Fruit fly (Drosophila melanogaster) whole organism, embryonic: ENCODE data around the gene Bhmt.
A peak's percentile ranks its signal among the peaks of the same experiment; 100 is the strongest.

Experiments used
- Aef1 ChIP-seq: fragments of 200-800 bp; sonication (Bioruptor generic); IDR thresholded peaks from 3 replicates; pipeline ENCODE4 v1.3.6; 2022; ENCODE audit warnings: missing biosample characterization, missing genetic modification characterization
- Atf6 ChIP-seq: fragments of 200-800 bp; sonication (Bioruptor generic); IDR thresholded peaks from 2 replicates; pipeline ENCODE4 v1.3.6; 2022; ENCODE audit warnings: missing biosample characterization, missing genetic modification characterization
- CG10147 ChIP-seq: fragments of 200-800 bp; sonication (Bioruptor generic); optimal IDR thresholded peaks from 2 replicates; lab custom pipeline; 2019; ENCODE audit warnings: missing biosample characterization, mild to moderate bottlenecking, missing genetic modification characterization, moderate library complexity
- CG10321 ChIP-seq: fragments of 200-800 bp; sonication (Bioruptor generic); IDR thresholded peaks from 2 replicates; pipeline ENCODE4 v1.3.6; 2022; ENCODE audit warnings: missing biosample characterization, missing genetic modification characterization
- CG10959 ChIP-seq: fragments of 200-800 bp; sonication (Bioruptor generic); IDR thresholded peaks from 2 replicates; pipeline ENCODE4 v1.3.6; 2022; ENCODE audit warnings: missing biosample characterization, missing genetic modification characterization
- CG11093 ChIP-seq: fragments of 200-800 bp; sonication (Bioruptor generic); IDR thresholded peaks from 3 replicates; pipeline ENCODE4 v1.3.6; 2022; ENCODE audit warnings: missing biosample characterization, missing genetic modification characterization
- CG12659 ChIP-seq: fragments of 200-800 bp; sonication (Bioruptor generic); optimal IDR thresholded peaks from 3 replicates; lab custom pipeline; 2017; ENCODE audit warnings: mild to moderate bottlenecking, missing biosample characterization, missing genetic modification reagents, missing genetic modification characterization
- CG13123 ChIP-seq: fragments of 200-800 bp; sonication (Bioruptor generic); optimal IDR thresholded peaks from 2 replicates; lab custom pipeline; 2016; ENCODE audit warnings: missing biosample characterization, missing genetic modification characterization
- CG13775 ChIP-seq: fragments of 200-800 bp; sonication (Bioruptor generic); optimal IDR thresholded peaks from 3 replicates; lab custom pipeline; 2017; ENCODE audit warnings: missing biosample characterization, mild to moderate bottlenecking, missing genetic modification characterization
- CG14667 ChIP-seq: fragments of 200-800 bp; sonication (Bioruptor generic); IDR thresholded peaks from 2 replicates; pipeline ENCODE4 v1.3.6; 2022; ENCODE audit warnings: missing biosample characterization, missing genetic modification characterization
- CG1529 ChIP-seq: fragments of 200-800 bp; sonication (Bioruptor generic); optimal IDR thresholded peaks from 3 replicates; lab custom pipeline; 2018; ENCODE audit warnings: missing biosample characterization, missing genetic modification characterization
- CG17912 ChIP-seq: fragments of 200-800 bp; sonication (Bioruptor generic); optimal IDR thresholded peaks from 2 replicates; lab custom pipeline; 2018; ENCODE audit warnings: missing biosample characterization, mild to moderate bottlenecking, missing genetic modification characterization
- CG34422 ChIP-seq: fragments of 200-800 bp; sonication (Bioruptor generic); IDR thresholded peaks from 3 replicates; pipeline ENCODE4 v1.3.6; 2022; ENCODE audit warnings: missing biosample characterization, missing genetic modification characterization
- CG3726 ChIP-seq: fragments of 200-800 bp; sonication (Bioruptor generic); IDR thresholded peaks from 3 replicates; pipeline ENCODE4, ENCODE4 v1.3.6; 2022; ENCODE audit warnings: missing biosample characterization, missing genetic modification characterization
- CG42726 ChIP-seq: fragments of 200-800 bp; sonication (Bioruptor generic); IDR thresholded peaks from 2 replicates; pipeline ENCODE4 v1.3.6; 2022; ENCODE audit warnings: missing biosample characterization, missing genetic modification characterization; ENCODE audit not compliant: partially characterized antibody
- CG4730 ChIP-seq: fragments of 200-800 bp; sonication (Bioruptor generic); IDR thresholded peaks from 2 replicates; pipeline ENCODE4 v1.3.6; 2022; ENCODE audit warnings: missing biosample characterization, missing genetic modification characterization
- CG4820 ChIP-seq: fragments of 200-800 bp; sonication (Bioruptor generic); optimal IDR thresholded peaks from 3 replicates; lab custom pipeline; 2016; ENCODE audit warnings: missing biosample characterization, missing genetic modification characterization
- CG5180 ChIP-seq: fragments of 200-800 bp; sonication (Bioruptor generic); optimal IDR thresholded peaks from 3 replicates; lab custom pipeline; 2017; ENCODE audit warnings: missing biosample characterization, missing genetic modification characterization, mild to moderate bottlenecking, moderate library complexity, missing genetic modification reagents
- CG6272 ChIP-seq: fragments of 200-800 bp; sonication (Bioruptor generic); IDR thresholded peaks from 2 replicates; pipeline ENCODE4 v1.3.6; 2022; ENCODE audit warnings: missing biosample characterization, missing genetic modification characterization
- CG6791 ChIP-seq: fragments of 200-800 bp; sonication (Bioruptor generic); IDR thresholded peaks from 3 replicates; pipeline ENCODE4 v1.3.6; 2022; ENCODE audit warnings: missing biosample characterization, missing genetic modification characterization; ENCODE audit not compliant: partially characterized antibody
- CG7372 ChIP-seq: fragments of 200-800 bp; sonication (Bioruptor generic); IDR thresholded peaks from 2 replicates; pipeline ENCODE4 v1.3.6; 2022; ENCODE audit warnings: missing biosample characterization, missing genetic modification characterization
- CoRest ChIP-seq: fragments of 200-800 bp; sonication (Bioruptor generic); optimal IDR thresholded peaks from 3 replicates; lab custom pipeline; 2018; ENCODE audit warnings: missing biosample characterization, mild to moderate bottlenecking, missing genetic modification characterization, moderate library complexity
- D19A ChIP-seq: fragments of 200-800 bp; optimal IDR thresholded peaks from 3 replicates; lab custom pipeline; 2019; ENCODE audit warnings: missing biosample characterization, mild to moderate bottlenecking, missing genetic modification characterization, moderate library complexity
- Doc2 ChIP-seq: fragments of 200-800 bp; sonication (Bioruptor generic); IDR thresholded peaks from 2 replicates; pipeline ENCODE4 v1.3.6; 2022; ENCODE audit warnings: missing biosample characterization, missing genetic modification characterization
- Fer2 ChIP-seq: fragments of 200-800 bp; sonication (Bioruptor generic); optimal IDR thresholded peaks from 2 replicates; lab custom pipeline; 2018; ENCODE audit warnings: missing biosample characterization, mild to moderate bottlenecking, missing genetic modification characterization, moderate library complexity
- GATAe ChIP-seq: fragments of 200-800 bp; sonication (Bioruptor generic); conservative IDR thresholded peaks from 2 replicates; pipeline ENCODE4 v1.3.6; 2022; ENCODE audit warnings: missing biosample characterization, missing genetic modification characterization
- HLH4C ChIP-seq: fragments of 200-800 bp; sonication (Bioruptor generic); IDR thresholded peaks from 3 replicates; pipeline ENCODE4 v1.3.6; 2022; ENCODE audit warnings: missing biosample characterization, missing genetic modification characterization; ENCODE audit not compliant: partially characterized antibody
- Med ChIP-seq: fragments of 200-800 bp; sonication (Bioruptor generic); peaks from one replicate; lab custom pipeline; 2016; ENCODE audit warnings: missing biosample characterization, missing genetic modification characterization, mild to moderate bottlenecking, inconsistent platforms, moderate library complexity
- Neu2 ChIP-seq: fragments of 200-800 bp; sonication (Bioruptor generic); optimal IDR thresholded peaks from 3 replicates; lab custom pipeline; 2016; ENCODE audit warnings: missing biosample characterization, missing genetic modification characterization, borderline replicate concordance
- Rx ChIP-seq: fragments of 200-800 bp; sonication (Bioruptor generic); IDR thresholded peaks from 2 replicates; pipeline ENCODE4 v1.3.6; 2022; ENCODE audit warnings: missing biosample characterization, missing genetic modification characterization
- Side ChIP-seq: fragments of 200-800 bp; sonication (Bioruptor generic); optimal IDR thresholded peaks from 2 replicates; lab custom pipeline; 2016; ENCODE audit warnings: missing biosample characterization, missing genetic modification characterization
- Taf1 ChIP-seq: fragments of 200-800 bp; sonication (Bioruptor generic); IDR thresholded peaks from 2 replicates; pipeline ENCODE4 v1.3.6; 2022; ENCODE audit warnings: missing biosample characterization, missing genetic modification characterization
- Usf ChIP-seq: fragments of 200-800 bp; sonication (Bioruptor generic); optimal IDR thresholded peaks from 2 replicates; lab custom pipeline; 2017; ENCODE audit warnings: missing genotype, missing biosample characterization, missing genetic modification characterization
- amos ChIP-seq: fragments of 200-800 bp; sonication (Bioruptor generic); IDR thresholded peaks from 2 replicates; pipeline ENCODE4 v1.3.6; 2022; ENCODE audit warnings: missing biosample characterization, missing genetic modification characterization; ENCODE audit not compliant: partially characterized antibody
- ash1 ChIP-seq: fragments of 200-800 bp; sonication (Bioruptor generic); optimal IDR thresholded peaks from 2 replicates; lab custom pipeline; 2018; ENCODE audit warnings: missing biosample characterization, mild to moderate bottlenecking, missing genetic modification characterization
- cato ChIP-seq: fragments of 200-800 bp; sonication (Bioruptor generic); optimal IDR thresholded peaks from 2 replicates; lab custom pipeline; 2016; ENCODE audit warnings: missing biosample characterization, missing genetic modification characterization, borderline replicate concordance
- caup ChIP-seq: fragments of 200-800 bp; sonication (Bioruptor generic); optimal IDR thresholded peaks from 3 replicates; lab custom pipeline; 2017; ENCODE audit warnings: missing biosample characterization, mild to moderate bottlenecking, missing genetic modification characterization, moderate library complexity; ENCODE audit not compliant: severe bottlenecking
- dan ChIP-seq: fragments of 200-800 bp; sonication (Bioruptor generic); IDR thresholded peaks from 2 replicates; pipeline ENCODE4 v1.3.6; 2022; ENCODE audit warnings: missing biosample characterization, missing genetic modification characterization
- dati ChIP-seq: fragments of 200-800 bp; sonication (Bioruptor generic); IDR thresholded peaks from 2 replicates; pipeline ENCODE4 v1.3.6; 2022; ENCODE audit warnings: missing biosample characterization, missing genetic modification characterization
- gt ChIP-seq: fragments of 200-800 bp; sonication (Bioruptor generic); IDR thresholded peaks from 2 replicates; pipeline ENCODE4 v1.3.6; 2022; ENCODE audit warnings: missing biosample characterization, missing genetic modification characterization
- hbn ChIP-seq: fragments of 200-800 bp; sonication (Bioruptor generic); IDR thresholded peaks from 2 replicates; pipeline ENCODE4 v1.3.6; 2022; ENCODE audit warnings: missing biosample characterization, missing genetic modification characterization; ENCODE audit not compliant: partially characterized antibody
- jumu ChIP-seq: fragments of 200-800 bp; sonication (Bioruptor generic); optimal IDR thresholded peaks from 3 replicates; lab custom pipeline; 2016; ENCODE audit warnings: missing biosample characterization, missing genetic modification characterization
- kah ChIP-seq: fragments of 200-800 bp; sonication (Bioruptor generic); optimal IDR thresholded peaks from 2 replicates; lab custom pipeline; 2018; ENCODE audit warnings: missing biosample characterization, mild to moderate bottlenecking, missing genetic modification characterization
- kay ChIP-seq: fragments of 200-800 bp; sonication (Bioruptor generic); optimal IDR thresholded peaks from 2 replicates; lab custom pipeline; 2016; ENCODE audit warnings: missing biosample characterization, missing genetic modification characterization
- klu ChIP-seq: fragments of 200-800 bp; sonication (Bioruptor generic); IDR thresholded peaks from 2 replicates; pipeline ENCODE4 v1.3.6; 2022; ENCODE audit warnings: missing biosample characterization, missing genetic modification characterization
- pan ChIP-seq, 4 experiments: fragments of >200 bp in 3 of 4; fragments of 200-800 bp in 1 of 4; sonication (Bioruptor generic) in 1 of 4; optimal IDR thresholded peaks in 3 of 4; IDR thresholded peaks in 1 of 4; 2 replicates each; pipeline versions ENCODE4 v1.3.6 to Lab custom; 2017 to 2022; ENCODE audit warnings: missing biosample characterization in 2 of 4, missing genetic modification characterization in 2 of 4, mixed read lengths in 1 of 4
- pros ChIP-seq: fragments of 200-800 bp; sonication (Bioruptor generic); optimal IDR thresholded peaks from 3 replicates; lab custom pipeline; 2019; ENCODE audit warnings: missing biosample characterization, mild to moderate bottlenecking, missing genetic modification characterization, moderate library complexity
- pzg ChIP-seq: fragments of 200-800 bp; sonication (Bioruptor generic); optimal IDR thresholded peaks from 3 replicates; lab custom pipeline; 2018; ENCODE audit warnings: missing biosample characterization, mild to moderate bottlenecking, missing genetic modification characterization, moderate library complexity
- sd ChIP-seq: fragments of 200-800 bp; sonication (Bioruptor generic); optimal IDR thresholded peaks from 3 replicates; lab custom pipeline; 2018; ENCODE audit warnings: missing biosample characterization, mild to moderate bottlenecking, missing genetic modification characterization, moderate library complexity
- sima ChIP-seq: fragments of 200-800 bp; sonication (Bioruptor generic); optimal IDR thresholded peaks from 2 replicates; lab custom pipeline; 2016; ENCODE audit warnings: missing biosample characterization, missing genetic modification characterization
- ssp ChIP-seq: fragments of 200-800 bp; sonication (Bioruptor generic); IDR thresholded peaks from 2 replicates; pipeline ENCODE4 v1.3.6; 2022; ENCODE audit warnings: missing biosample characterization, missing genetic modification characterization

Bhmt gene

DNA sequence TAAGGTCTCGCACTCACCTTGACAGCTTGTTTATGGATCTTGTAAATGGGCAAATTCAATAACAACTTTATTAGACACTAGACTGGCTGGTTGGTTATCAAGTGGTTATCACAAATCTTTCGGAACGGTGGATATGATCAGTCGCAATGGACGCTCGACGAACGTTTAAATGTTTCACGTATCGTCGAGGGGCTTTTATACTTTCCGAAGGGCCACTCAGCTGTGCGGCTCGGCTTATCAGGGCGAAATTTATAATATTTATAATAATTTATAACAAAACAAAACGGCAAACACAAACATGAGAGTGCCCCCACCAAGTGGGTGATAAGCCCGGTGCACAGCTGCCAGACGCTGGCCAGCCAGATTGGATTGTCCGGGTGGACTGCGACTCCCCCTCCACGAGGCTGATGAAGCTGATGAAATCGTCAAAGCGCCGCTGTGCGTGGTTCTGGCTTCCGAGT lies 2.8 kb downstream of the Bhmt start, which contains the start of gene CG10621 (continued):
- TF ChIP-seq CG17912 (GFP tag; lab: Kevin White, UChicago) (no peak), CG1529 (GFP tag; lab: Kevin White, UChicago) (no peak), caup (GFP tag; lab: Kevin White, UChicago) (peak; percentile 33), CG34422 (GFP tag; lab: Robert Waterston, UW) (no peak), Neu2 (GFP tag; lab: Kevin White, UChicago) (no peak), CG7372 (no peak), CG42726 (GFP tag; lab: Robert Waterston, UW) (no peak), Taf1 (GFP tag; lab: Robert Waterston, UW) (no peak), jumu (no peak), pros (GFP tag; lab: Kevin White, UChicago) (no peak), CG6791 (GFP tag; lab: Robert Waterston, UW) (no peak), CG10321 (GFP tag; lab: Robert Waterston, UW) (no peak), Rx (no peak), Med (GFP tag; lab: Kevin White, UChicago) (peak; percentile 58), sd (tag; lab: Kevin White, UChicago) (peak; percentile 60), CG13775 (GFP tag; lab: Kevin White, UChicago) (no peak), Atf6 (GFP tag; lab: Robert Waterston, UW) (peak; percentile 44; the same call in 1 of the 2 replicates), D19A (tag; lab: Kevin White, UChicago) (no peak), CoRest (tag; lab: Kevin White, UChicago) (no peak), sima (GFP tag; lab: Kevin White, UChicago) (no peak), CG13123 (no peak), ash1 (no peak), hbn (GFP tag; lab: Robert Waterston, UW) (no peak), Fer2 (tag; lab: Kevin White, UChicago) (no peak), amos (GFP tag; lab: Robert Waterston, UW) (peak; percentile 21; the same call in 1 of the 2 replicates), CG6272 (GFP tag; lab: Robert Waterston, UW) (no peak), CG10959 (GFP tag; lab: Robert Waterston, UW) (no peak), CG14667 (GFP tag; lab: Robert Waterston, UW) (no peak), Usf (no peak), kay (GFP tag; lab: Kevin White, UChicago) (no peak), CG3726 (no peak), klu (GFP tag; lab: Robert Waterston, UW) (no peak), GATAe (GFP tag; lab: Robert Waterston, UW) (peak; percentile 27; the same call in 1 of the 2 replicates), dan (no peak), CG12659 (GFP tag; lab: Kevin White, UChicago) (no peak), Side (no peak), HLH4C (GFP tag; lab: Robert Waterston, UW) (no peak), pzg (GFP tag; lab: Kevin White, UChicago) (no peak), CG5180 (GFP tag; lab: Kevin White, UChicago) (no peak), gt (GFP tag; lab: Robert Waterston, UW) (no peak), dati (GFP tag; lab: Robert Waterston, UW) (no peak), Doc2 (no peak), Aef1 (GFP tag; lab: Robert Waterston, UW) (no peak), cato (GFP tag; lab: Kevin White, UChicago) (no peak), pan (optimal IDR thresholded peaks at IDR 0.05; lab: Kevin White, UChicago) (no peak), pan (GFP tag; optimal IDR thresholded peaks at IDR 0.05 in 1 of 2, IDR thresholded peaks at IDR 0.05 in 1 of 2) (no peak), kah (GFP tag; lab: Kevin White, UChicago) (no peak), CG4730 (GFP tag; lab: Robert Waterston, UW) (no peak), ssp (no peak), CG11093 (no peak), CG4820 (GFP tag; lab: Kevin White, UChicago) (no peak), CG10147 (no peak)
